Worm (Caenorhabditis elegans): ENCODE measurements around the gene grd-13.
A peak's percentile ranks its signal among the peaks of the same experiment; 100 is the strongest.

grd-13 gene

ce11 chrIV:3440848-3441247, 2.7 kb downstream of the grd-13 start, which contains the start of gene grd-10:
Gene grd-10 (plus strand): TSS chrIV:3441055.
- TF ChIP-seq sma-9 (GFP tag; optimal IDR thresholded peaks at IDR 0.05) = peak; percentile 54
- TF ChIP-seq sma-9 (tag; optimal IDR thresholded peaks at IDR 0.05) = no peak
- TF ChIP-seq elt-1 (tag; optimal IDR thresholded peaks at IDR 0.05) = peak; percentile 72
- TF ChIP-seq alr-1 (tag; optimal IDR thresholded peaks at IDR 0.05) = no peak
- TF ChIP-seq aly-2 (tag; optimal IDR thresholded peaks at IDR 0.05) = no peak
- peak; percentile 70 for TF ChIP-seq ceh-16 (tag; optimal IDR thresholded peaks at IDR 0.05)
- no peak for TF ChIP-seq peb-1 (tag; optimal IDR thresholded peaks at IDR 0.05)
- peak; percentile 35 for TF ChIP-seq nhr-25 (tag; optimal IDR thresholded peaks at IDR 0.05)

DNA sequence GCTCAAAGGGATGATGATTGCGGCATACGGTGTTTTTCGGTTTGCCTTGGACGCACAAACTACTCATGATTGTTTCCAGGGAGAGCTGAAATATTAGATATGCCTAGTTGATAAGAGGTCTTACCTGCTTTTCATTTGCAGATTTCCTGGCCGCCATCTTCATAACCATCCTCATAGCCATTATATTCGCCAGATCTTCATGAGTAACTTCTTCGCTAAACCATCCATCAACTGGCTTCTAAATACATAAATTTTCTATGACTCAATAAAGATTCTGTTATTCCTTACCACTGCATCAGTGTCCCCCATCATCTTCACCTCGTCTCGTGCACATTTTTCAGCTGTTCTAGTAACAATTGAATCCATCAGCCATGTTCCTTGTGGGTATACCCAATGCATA, 4.4 kb downstream of the grd-13 start:
- TF ChIP-seq ztf-1 (GFP tag; conservative IDR thresholded peaks at IDR 0.05) (no peak), gmeb-1 (tag; optimal IDR thresholded peaks at IDR 0.05) (no peak), aly-2 (tag; optimal IDR thresholded peaks at IDR 0.05) (no peak), lin-13 (GFP tag; optimal IDR thresholded peaks at IDR 0.05) (no peak), mbf-1 (tag; optimal IDR thresholded peaks at IDR 0.05) (no peak), dmd-4 (tag; optimal IDR thresholded peaks at IDR 0.05) (no peak), unc-62 (GFP tag; optimal IDR thresholded peaks at IDR 0.05) (no peak), Y55F3AM.14 (GFP tag; optimal IDR thresholded peaks at IDR 0.05) (no peak), nhr-10 (tag; optimal IDR thresholded peaks at IDR 0.05) (no peak), ceh-16 (tag; optimal IDR thresholded peaks at IDR 0.05) (no peak), peb-1 (tag; optimal IDR thresholded peaks at IDR 0.05) (no peak), egl-27 (tag; optimal IDR thresholded peaks at IDR 0.05) (no peak), sma-9 (GFP tag; optimal IDR thresholded peaks at IDR 0.05) (no peak), sma-9 (tag; optimal IDR thresholded peaks at IDR 0.05) (no peak), ztf-4 (tag; optimal IDR thresholded peaks at IDR 0.05) (no peak), ztf-11 (tag; optimal IDR thresholded peaks at IDR 0.05) (no peak)

ce11 chrIV:3444101-3444500, 6.0 kb downstream of the grd-13 start, which contains the start of gene F09D12.2:
Gene F09D12.2 (minus strand): TSS chrIV:3444201.
- no peak for TF ChIP-seq skn-1 (tag; optimal IDR thresholded peaks at IDR 0.05)
- TF ChIP-seq mdl-1 (tag; optimal IDR thresholded peaks at IDR 0.05) = no peak
- TF ChIP-seq nhr-12 (tag; optimal IDR thresholded peaks at IDR 0.05) = no peak
- TF ChIP-seq dmd-4 (tag; optimal IDR thresholded peaks at IDR 0.05) = no peak
- no peak for TF ChIP-seq ama-1 (optimal IDR thresholded peaks at IDR 0.05)
- no peak for TF ChIP-seq nhr-21 (tag; optimal IDR thresholded peaks at IDR 0.05)
- TF ChIP-seq lin-11 (tag; optimal IDR thresholded peaks at IDR 0.05) = no peak
- TF ChIP-seq elt-1 (tag; optimal IDR thresholded peaks at IDR 0.05) = no peak
- no peak for TF ChIP-seq C34F6.9 (tag; optimal IDR thresholded peaks at IDR 0.05)
- no peak for TF ChIP-seq unc-55 (GFP tag; optimal IDR thresholded peaks at IDR 0.05)
- no peak for TF ChIP-seq Y55F3AM.14 (GFP tag; optimal IDR thresholded peaks at IDR 0.05)
- TF ChIP-seq ZK546.5 (tag; optimal IDR thresholded peaks at IDR 0.05) = no peak
- no peak for TF ChIP-seq ztf-4 (tag; optimal IDR thresholded peaks at IDR 0.05)
- no peak for TF ChIP-seq sma-3 (GFP tag; optimal IDR thresholded peaks at IDR 0.05)
- TF ChIP-seq nhr-77 (tag; optimal IDR thresholded peaks at IDR 0.05) = no peak
- no peak for TF ChIP-seq crh-2 (tag; optimal IDR thresholded peaks at IDR 0.05)
- TF ChIP-seq lin-39 (tag; optimal IDR thresholded peaks at IDR 0.05) = no peak
- TF ChIP-seq nhr-25 (tag; optimal IDR thresholded peaks at IDR 0.05) = no peak

DNA sequence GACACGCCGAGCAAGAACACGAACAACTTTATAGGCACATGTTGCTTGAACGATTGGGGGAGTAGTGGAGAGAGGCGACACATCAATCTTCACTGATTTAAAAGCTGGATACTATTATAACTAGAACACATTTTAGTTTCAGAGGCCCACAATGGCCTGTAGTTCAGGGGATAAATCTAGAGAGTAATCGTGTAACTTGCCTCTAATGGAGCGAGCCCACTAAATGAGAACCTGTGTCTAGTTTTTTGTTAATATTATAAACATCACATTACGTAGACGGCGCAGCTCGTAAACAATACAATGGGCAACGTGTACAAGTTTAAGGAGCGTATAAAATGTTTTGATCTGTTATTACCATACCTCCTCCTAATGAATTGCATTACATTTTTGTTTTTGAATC, 6.5 kb downstream of the grd-13 start, which contains the start of gene F58E2.5:
Gene F58E2.5, plus strand, starts transcription at position 301 of the 400 bp plus-strand sequence.
- TF ChIP-seq ama-1 (optimal IDR thresholded peaks at IDR 0.05) = no peak
- TF ChIP-seq nhr-25 (tag; optimal IDR thresholded peaks at IDR 0.05) = no peak

ce11 chrIV:3447350-3447749, 9.2 kb downstream of the grd-13 start:
- TF ChIP-seq sma-9 (GFP tag; optimal IDR thresholded peaks at IDR 0.05) (no peak), sma-9 (tag; optimal IDR thresholded peaks at IDR 0.05) (no peak), Y55F3AM.14 (GFP tag; optimal IDR thresholded peaks at IDR 0.05) (no peak), C34F6.9 (tag; optimal IDR thresholded peaks at IDR 0.05) (no peak), ceh-16 (tag; optimal IDR thresholded peaks at IDR 0.05) (no peak), nhr-12 (tag; optimal IDR thresholded peaks at IDR 0.05) (no peak), ztf-11 (tag; optimal IDR thresholded peaks at IDR 0.05) (no peak), snpc-4 (tag; optimal IDR thresholded peaks at IDR 0.05) (no peak), lin-11 (tag; optimal IDR thresholded peaks at IDR 0.05) (no peak), nhr-129 (tag; optimal IDR thresholded peaks at IDR 0.05) (no peak), lin-39 (tag; optimal IDR thresholded peaks at IDR 0.05) (no peak), nhr-6 (tag; optimal IDR thresholded peaks at IDR 0.05) (no peak), mab-5 (tag; optimal IDR thresholded peaks at IDR 0.05) (no peak), blmp-1 (tag; optimal IDR thresholded peaks at IDR 0.05; ENCODE audit: insufficient read depth) (no peak), unc-55 (GFP tag; optimal IDR thresholded peaks at IDR 0.05) (no peak), skn-1 (tag; optimal IDR thresholded peaks at IDR 0.05) (no peak), unc-62 (GFP tag; optimal IDR thresholded peaks at IDR 0.05) (no peak), nhr-237 (tag; optimal IDR thresholded peaks at IDR 0.05) (no peak), zag-1 (tag; optimal IDR thresholded peaks at IDR 0.05) (no peak), nhr-11 (tag; optimal IDR thresholded peaks at IDR 0.05) (no peak)
